Worm (Caenorhabditis elegans): ENCODE measurements around the gene C55C3.6.
A peak's percentile ranks its signal among the peaks of the same experiment; 100 is the strongest.

Gene C55C3.6

ce11 chrIV:5657126-5657666, 25.8 kb upstream of the C55C3.6 start (continued):
- TF ChIP-seq pqm-1 (tag; optimal IDR thresholded peaks at IDR 0.05) (no peak), C08G9.2 (tag; optimal IDR thresholded peaks at IDR 0.05) (no peak), che-1 (tag; optimal IDR thresholded peaks at IDR 0.05) (no peak), hlh-6 (tag; optimal IDR thresholded peaks at IDR 0.05) (no peak), ceh-22 (tag; optimal IDR thresholded peaks at IDR 0.05) (no peak), ceh-30 (tag; optimal IDR thresholded peaks at IDR 0.05) (peak; percentile 91), fax-1 (tag; optimal IDR thresholded peaks at IDR 0.05) (no peak), pha-2 (tag; optimal IDR thresholded peaks at IDR 0.05) (no peak), ceh-45 (GFP tag; IDR thresholded peaks at IDR 0.05) (no peak), elt-2 (tag; optimal IDR thresholded peaks at IDR 0.05) (peak; percentile 64), ceh-24 (tag; optimal IDR thresholded peaks at IDR 0.05) (no peak), tbx-2 (tag; optimal IDR thresholded peaks at IDR 0.05) (peak; percentile 50), lim-6 (tag; optimal IDR thresholded peaks at IDR 0.05) (no peak), tbx-7 (tag; optimal IDR thresholded peaks at IDR 0.05) (no peak), hlh-15 (tag; optimal IDR thresholded peaks at IDR 0.05) (no peak), ttx-3 (tag; optimal IDR thresholded peaks at IDR 0.05) (no peak), pat-9 (tag; optimal IDR thresholded peaks at IDR 0.05) (no peak), F13H6.1 (tag; optimal IDR thresholded peaks at IDR 0.05) (peak; percentile 32), ceh-9 (tag; optimal IDR thresholded peaks at IDR 0.05) (no peak), syd-9 (tag; optimal IDR thresholded peaks at IDR 0.05) (no peak), lin-11 (tag; optimal IDR thresholded peaks at IDR 0.05) (no peak), fkh-10 (GFP tag; optimal IDR thresholded peaks at IDR 0.05) (no peak), elt-4 (tag; optimal IDR thresholded peaks at IDR 0.05) (no peak), fkh-6 (tag; optimal IDR thresholded peaks at IDR 0.05) (no peak), ceh-31 (tag; optimal IDR thresholded peaks at IDR 0.05) (peak; percentile 35), ahr-1 (tag; optimal IDR thresholded peaks at IDR 0.05) (no peak), dmd-4 (tag; optimal IDR thresholded peaks at IDR 0.05; ENCODE audit: borderline replicate concordance) (no peak), unc-42 (tag; optimal IDR thresholded peaks at IDR 0.05) (peak; percentile 25), dve-1 (tag; optimal IDR thresholded peaks at IDR 0.05) (peak; percentile 35), odd-2 (tag; optimal IDR thresholded peaks at IDR 0.05) (no peak), nhr-232 (tag; optimal IDR thresholded peaks at IDR 0.05) (no peak), C38D4.7 (GFP tag; optimal IDR thresholded peaks at IDR 0.05) (no peak), npax-4 (tag; optimal IDR thresholded peaks at IDR 0.05) (no peak), gmeb-2 (tag; optimal IDR thresholded peaks at IDR 0.05) (no peak), ceh-48 (tag; optimal IDR thresholded peaks at IDR 0.05) (no peak)

- no peak for TF ChIP-seq hlh-15 (tag; optimal IDR thresholded peaks at IDR 0.05)
- no peak for TF ChIP-seq ceh-2 (tag; optimal IDR thresholded peaks at IDR 0.05)
Measured at ce11 chrIV:5658225-5658624, 24.8 kb upstream of the C55C3.6 start.

ce11 chrIV:5658897-5659296, 24.1 kb upstream of the C55C3.6 start:
- TF ChIP-seq ttx-3 (tag; optimal IDR thresholded peaks at IDR 0.05), result no peak
- no peak for TF ChIP-seq mec-3 (tag; optimal IDR thresholded peaks at IDR 0.05; ENCODE audit: borderline replicate concordance)
- no peak for TF ChIP-seq C08G9.2 (tag; optimal IDR thresholded peaks at IDR 0.05)
- TF ChIP-seq tbx-2 (tag; optimal IDR thresholded peaks at IDR 0.05), result no peak
- TF ChIP-seq odd-2 (tag; optimal IDR thresholded peaks at IDR 0.05), result no peak
- no peak for TF ChIP-seq ets-4 (tag; optimal IDR thresholded peaks at IDR 0.05)
- no peak for TF ChIP-seq pros-1 (tag; optimal IDR thresholded peaks at IDR 0.05)
- TF ChIP-seq hlh-8 (tag; optimal IDR thresholded peaks at IDR 0.05), result no peak
- TF ChIP-seq pax-1 (tag; optimal IDR thresholded peaks at IDR 0.05), result no peak
- no peak for TF ChIP-seq nhr-232 (tag; optimal IDR thresholded peaks at IDR 0.05)
- TF ChIP-seq dve-1 (tag; optimal IDR thresholded peaks at IDR 0.05), result no peak
- TF ChIP-seq pat-9 (tag; optimal IDR thresholded peaks at IDR 0.05), result no peak
- no peak for TF ChIP-seq ceh-9 (tag; optimal IDR thresholded peaks at IDR 0.05)

Measured in whole organism, late embryonic.